Worm (Caenorhabditis elegans) whole organism, L4 larva: ENCODE data around the gene mltn-13.
A peak's percentile ranks its signal among the peaks of the same experiment; 100 is the strongest.

Experiments
- F10B5.3 ChIP-seq: sonication (generic microtip); optimal IDR thresholded peaks from 2 replicates; lab custom pipeline; 2016; ENCODE audit warnings: mild to moderate bottlenecking, missing genetic modification characterization, missing compliant biosample characterization
- F44E2.7 ChIP-seq: fragments of 200-800 bp; sonication (Bioruptor generic); IDR thresholded peaks from 2 replicates; pipeline ENCODE4 v2.1.2; 2022; ENCODE audit warnings: missing genetic modification characterization, missing compliant biosample characterization
- T20F7.1 ChIP-seq: fragments of 200-800 bp; sonication (Bioruptor generic); optimal IDR thresholded peaks from 2 replicates; lab custom pipeline; 2018; ENCODE audit warnings: mild to moderate bottlenecking, missing genetic modification characterization, missing compliant biosample characterization
- T26A8.4 ChIP-seq: fragments of 200-800 bp; sonication (Bioruptor generic); IDR thresholded peaks from 2 replicates; pipeline ENCODE4 v1.3.6; 2022; ENCODE audit warnings: missing genetic modification characterization, missing compliant biosample characterization
- Y5F2A.4 ChIP-seq: fragments of 200-800 bp; sonication (Bioruptor generic); optimal IDR thresholded peaks from 2 replicates; lab custom pipeline; 2018; ENCODE audit warnings: mild to moderate bottlenecking, missing genetic modification characterization, missing compliant biosample characterization
- ZK546.5 ChIP-seq, 2 experiments: sonication (generic microtip); optimal IDR thresholded peaks; 2 replicates each; lab custom pipeline; 2017; ENCODE audit warnings: missing biosample characterization in 2 of 2, missing genetic modification characterization in 2 of 2
- aha-1 ChIP-seq: fragments of 150-350 bp; peaks from one replicate; lab custom pipeline; 2014; ENCODE audit warnings: missing biosample characterization, missing genetic modification characterization
- ama-1 ChIP-seq: fragments of 150-350 bp; optimal IDR thresholded peaks from 2 replicates; lab custom pipeline; 2014; ENCODE audit warnings: inconsistent platforms, mixed read lengths
- ceh-32 ChIP-seq: sonication (generic microtip); optimal IDR thresholded peaks from 2 replicates; lab custom pipeline; 2016; ENCODE audit warnings: mild to moderate bottlenecking, missing genetic modification characterization, missing compliant biosample characterization; ENCODE audit not compliant: poor library complexity
- ceh-44 ChIP-seq: fragments of 200-800 bp; sonication (Bioruptor generic); IDR thresholded peaks from 2 replicates; pipeline ENCODE4 v1.3.6; 2022; ENCODE audit warnings: missing genetic modification reagents, missing genetic modification characterization, missing compliant biosample characterization
- ctbp-1 ChIP-seq: fragments of 200-800 bp; sonication (Bioruptor generic); IDR thresholded peaks from 2 replicates; pipeline ENCODE4 v1.3.6; 2022; ENCODE audit warnings: missing genetic modification reagents, missing genetic modification characterization, missing compliant biosample characterization
- daf-16 ChIP-seq, 3 experiments: sonication (generic microtip); optimal IDR thresholded peaks; 2 replicates each; lab custom pipeline; 2016 to 2017; ENCODE audit warnings: missing genetic modification characterization in 3 of 3, missing genetic modification reagents in 3 of 3, mild to moderate bottlenecking in 2 of 3, missing compliant biosample characterization in 2 of 3, missing biosample characterization in 1 of 3, moderate library complexity in 1 of 3
- dpl-1 ChIP-seq: fragments of 150-350 bp; optimal IDR thresholded peaks from 2 replicates; lab custom pipeline; 2014; ENCODE audit warnings: missing biosample characterization, missing genetic modification reagents, missing genetic modification characterization
- dve-1 ChIP-seq: sonication (generic microtip); optimal IDR thresholded peaks from 2 replicates; lab custom pipeline; 2017; ENCODE audit warnings: antibody characterized with exemption, mild to moderate bottlenecking, missing genetic modification characterization, missing compliant biosample characterization; ENCODE audit not compliant: insufficient read depth
- hif-1 ChIP-seq, 2 experiments: sonication (generic microtip); optimal IDR thresholded peaks; 2 replicates each; lab custom pipeline; 2016 to 2017; ENCODE audit warnings: missing compliant biosample characterization in 2 of 2, missing genetic modification characterization in 2 of 2, missing genetic modification reagents in 2 of 2, missing genotype in 2 of 2, mild to moderate bottlenecking in 1 of 2
- hlh-11 ChIP-seq: fragments of 200-800 bp; sonication (Bioruptor generic); optimal IDR thresholded peaks from 2 replicates; lab custom pipeline; 2018; ENCODE audit warnings: mild to moderate bottlenecking, missing genetic modification characterization, missing compliant biosample characterization
- hlh-30 ChIP-seq: sonication (generic microtip); optimal IDR thresholded peaks from 2 replicates; lab custom pipeline; 2017; ENCODE audit warnings: antibody characterized with exemption, mild to moderate bottlenecking, missing genetic modification characterization, missing compliant biosample characterization; ENCODE audit not compliant: insufficient read depth
- hmg-1.1 ChIP-seq: fragments of 200-800 bp; sonication (Bioruptor generic); IDR thresholded peaks from 2 replicates; pipeline ENCODE4 v1.3.6; 2022; ENCODE audit warnings: missing genetic modification reagents, missing genetic modification characterization, missing compliant biosample characterization
- lim-7 ChIP-seq: fragments of 200-800 bp; sonication (Bioruptor generic); IDR thresholded peaks from 2 replicates; pipeline ENCODE4 v1.3.6; 2022; ENCODE audit warnings: missing genetic modification characterization, missing compliant biosample characterization
- lin-15B ChIP-seq: fragments of 150-350 bp; sonication (generic microtip); optimal IDR thresholded peaks from 3 replicates; lab custom pipeline; 2014; ENCODE audit warnings: missing biosample characterization, missing genetic modification characterization
- lin-29 ChIP-seq: fragments of 200-800 bp; sonication (Bioruptor generic); IDR thresholded peaks from 2 replicates; pipeline ENCODE4 v1.3.6; 2022; ENCODE audit warnings: missing genetic modification reagents, missing genetic modification characterization, missing compliant biosample characterization
- lin-38 ChIP-seq: fragments of 200-800 bp; sonication (Bioruptor generic); IDR thresholded peaks from 2 replicates; pipeline ENCODE4 v1.3.6; 2022; ENCODE audit warnings: missing genetic modification reagents, missing genetic modification characterization, missing compliant biosample characterization
- lir-3 ChIP-seq: sonication (generic microtip); optimal IDR thresholded peaks from 2 replicates; lab custom pipeline; 2016; ENCODE audit warnings: mild to moderate bottlenecking, missing genetic modification characterization, missing compliant biosample characterization
- lsy-2 ChIP-seq, 2 experiments: fragments of 150-350 bp in 1 of 2; sonication (generic microtip) in 1 of 2; optimal IDR thresholded peaks; 2 replicates each; lab custom pipeline; 2014 to 2017; ENCODE audit warnings: missing biosample characterization in 2 of 2, missing genetic modification characterization in 2 of 2
- madf-9 ChIP-seq: fragments of 200-800 bp; sonication (Bioruptor generic); conservative IDR thresholded peaks from 2 replicates; pipeline ENCODE4 v1.3.6; 2022; ENCODE audit warnings: missing genetic modification reagents, missing genetic modification characterization, missing compliant biosample characterization
- mdl-1 ChIP-seq, 2 experiments: fragments of 150-350 bp in 1 of 2; sonication (generic microtip) in 1 of 2; optimal IDR thresholded peaks; 2 replicates each; lab custom pipeline; 2014 to 2017; ENCODE audit warnings: missing biosample characterization in 2 of 2, missing genetic modification characterization in 2 of 2
- mdt-29 ChIP-seq: fragments of 200-800 bp; sonication (Bioruptor generic); IDR thresholded peaks from 2 replicates; pipeline ENCODE4 v1.3.6; 2022; ENCODE audit warnings: missing genetic modification reagents, missing genetic modification characterization, missing compliant biosample characterization
- mep-1 ChIP-seq: fragments of 150-350 bp; sonication (generic microtip); optimal IDR thresholded peaks from 3 replicates; lab custom pipeline; 2014; ENCODE audit warnings: missing biosample characterization, missing genetic modification characterization
- mes-2 ChIP-seq: sonication (generic microtip); optimal IDR thresholded peaks from 2 replicates; lab custom pipeline; 2016; ENCODE audit warnings: missing genotype, mild to moderate bottlenecking, missing genetic modification characterization, missing compliant biosample characterization; ENCODE audit not compliant: poor library complexity, severe bottlenecking
- mxl-3 ChIP-seq: fragments of 200-800 bp; sonication (Bioruptor generic); optimal IDR thresholded peaks from 2 replicates; lab custom pipeline; 2018; ENCODE audit warnings: mild to moderate bottlenecking, missing genetic modification characterization, missing compliant biosample characterization
- nhr-28 ChIP-seq: fragments of 150-350 bp; optimal IDR thresholded peaks from 2 replicates; lab custom pipeline; 2014; ENCODE audit warnings: missing biosample characterization, missing genetic modification characterization
- nhr-42 ChIP-seq: fragments of 200-800 bp; sonication (Bioruptor generic); IDR thresholded peaks from 2 replicates; pipeline ENCODE4 v1.3.6; 2022; ENCODE audit warnings: missing genetic modification characterization, missing compliant biosample characterization
- nhr-48 ChIP-seq: sonication (generic microtip); optimal IDR thresholded peaks from 2 replicates; lab custom pipeline; 2016; ENCODE audit warnings: mild to moderate bottlenecking, missing genetic modification characterization, missing compliant biosample characterization
- nhr-76 ChIP-seq: fragments of 150-350 bp; optimal IDR thresholded peaks from 2 replicates; lab custom pipeline; 2014; ENCODE audit warnings: missing biosample characterization, missing genetic modification characterization
- nhr-77 ChIP-seq: fragments of 150-350 bp; optimal IDR thresholded peaks from 2 replicates; lab custom pipeline; 2014; ENCODE audit warnings: missing biosample characterization, missing genetic modification characterization
- pha-4 ChIP-seq, 2 experiments: fragments of 150-350 bp in 1 of 2; fragments of 200-800 bp in 1 of 2; sonication (Bioruptor generic) in 1 of 2; IDR thresholded peaks in 1 of 2; optimal IDR thresholded peaks in 1 of 2; 2 replicates each; pipeline versions ENCODE4 v1.3.6 to Lab custom; 2014 to 2022; ENCODE audit warnings: missing genetic modification characterization in 2 of 2, missing genetic modification reagents in 2 of 2, missing biosample characterization in 1 of 2, missing compliant biosample characterization in 1 of 2
- php-3 ChIP-seq: fragments of 200-800 bp; sonication (Bioruptor generic); IDR thresholded peaks from 2 replicates; pipeline ENCODE4 v1.3.6; 2022; ENCODE audit warnings: missing genetic modification reagents, missing genetic modification characterization, missing compliant biosample characterization
- pqm-1 ChIP-seq: sonication (generic microtip); optimal IDR thresholded peaks from 2 replicates; lab custom pipeline; 2017; ENCODE audit warnings: missing biosample characterization, missing genetic modification characterization
- rbr-2 ChIP-seq: sonication (generic microtip); optimal IDR thresholded peaks from 2 replicates; lab custom pipeline; 2016; ENCODE audit warnings: missing genotype, missing genetic modification characterization, missing compliant biosample characterization
- sdz-12 ChIP-seq: fragments of 200-800 bp; sonication (Bioruptor generic); optimal IDR thresholded peaks from 2 replicates; lab custom pipeline; 2018; ENCODE audit warnings: mild to moderate bottlenecking, missing genetic modification characterization, missing compliant biosample characterization
- skn-1 ChIP-seq: fragments of 150-350 bp; optimal IDR thresholded peaks from 2 replicates; lab custom pipeline; 2014; ENCODE audit warnings: missing biosample characterization, missing genetic modification characterization
- snpc-1.2 ChIP-seq: fragments of 200-800 bp; sonication (Bioruptor generic); IDR thresholded peaks from 2 replicates; pipeline ENCODE4 v1.3.6; 2022; ENCODE audit warnings: missing genetic modification reagents, missing genetic modification characterization, missing compliant biosample characterization
- snpc-4 ChIP-seq: fragments of 150-350 bp; optimal IDR thresholded peaks from 2 replicates; lab custom pipeline; 2014; ENCODE audit warnings: missing biosample characterization, missing genetic modification characterization
- tra-1 ChIP-seq: fragments of 200-800 bp; sonication (Bioruptor generic); IDR thresholded peaks from 2 replicates; pipeline ENCODE4 v1.3.6; 2022; ENCODE audit warnings: missing genetic modification reagents, missing genetic modification characterization, missing compliant biosample characterization
- unc-39 ChIP-seq: sonication (generic microtip); optimal IDR thresholded peaks from 2 replicates; lab custom pipeline; 2017; ENCODE audit warnings: missing biosample characterization, missing genetic modification characterization
- vab-7 ChIP-seq: fragments of 200-800 bp; sonication (Bioruptor generic); IDR thresholded peaks from 2 replicates; pipeline ENCODE4 v1.3.6; 2022; ENCODE audit warnings: missing genetic modification reagents, missing genetic modification characterization, missing compliant biosample characterization
- zag-1 ChIP-seq: fragments of 150-350 bp; optimal IDR thresholded peaks from 2 replicates; lab custom pipeline; 2014; ENCODE audit warnings: missing biosample characterization, missing genetic modification characterization
- zfp-3 ChIP-seq: fragments of 200-800 bp; sonication (Bioruptor generic); conservative IDR thresholded peaks from 2 replicates; pipeline ENCODE4 v1.3.6; 2022; ENCODE audit warnings: missing genetic modification reagents, missing genetic modification characterization, missing compliant biosample characterization
- zip-11 ChIP-seq: fragments of 200-800 bp; sonication (Bioruptor generic); IDR thresholded peaks from 2 replicates; pipeline ENCODE4 v1.3.6; 2022; ENCODE audit warnings: missing genetic modification characterization, missing compliant biosample characterization
- ztf-7 ChIP-seq: fragments of 150-350 bp; optimal IDR thresholded peaks from 2 replicates; lab custom pipeline; 2014; ENCODE audit warnings: missing biosample characterization, missing genetic modification characterization

The mltn-13 gene

DNA sequence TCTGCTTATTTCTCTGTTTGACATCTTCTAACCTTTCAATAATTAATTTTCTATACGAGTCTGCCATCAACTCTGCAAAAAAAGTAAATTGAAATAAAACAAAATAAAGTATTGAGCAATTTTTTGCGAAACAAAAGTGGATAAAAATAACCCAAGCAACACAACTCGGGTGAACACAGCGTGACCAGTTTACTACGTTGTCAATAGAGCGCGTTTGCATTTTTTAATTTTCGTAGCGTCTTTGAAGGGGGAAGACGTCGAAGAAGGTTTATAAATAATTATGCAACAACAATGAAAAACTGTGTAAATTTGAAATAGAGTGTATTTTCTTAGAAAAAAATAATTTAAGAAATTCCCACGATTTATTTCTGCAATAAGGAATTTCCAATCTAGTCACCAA, 14.2 kb upstream of the mltn-13 start, which contains the start of gene atg-16.1:
atg-16.1 (minus strand) TSS at position 76 of the 400 bp plus-strand sequence.
- TF ChIP-seq nhr-48 (tag; lab: Kevin White, UChicago) (no peak), T26A8.4 (no peak), aha-1 (tag; lab: Kevin White, UChicago) (peak; percentile 49), tra-1 (no peak), dpl-1 (peak; percentile 45), ztf-7 (tag; lab: Kevin White, UChicago) (peak; percentile 3), Y5F2A.4 (GFP tag; lab: Kevin White, UChicago) (no peak), pqm-1 (tag; lab: Kevin White, UChicago) (peak; percentile 7), zfp-3 (GFP tag; lab: Robert Waterston, UW) (no peak), lsy-2 (tag; optimal IDR thresholded peaks at IDR 0.05; lab: Kevin White, UChicago) (peak in 1 of 2 experiments; percentile 80), lin-15B (no peak), lin-29 (GFP tag; lab: Robert Waterston, UW) (no peak), pha-4 (GFP tag; IDR thresholded peaks at IDR 0.05; lab: Robert Waterston, UW) (no peak), pha-4 (tag; optimal IDR thresholded peaks at IDR 0.05; lab: Kevin White, UChicago) (peak; percentile 54), php-3 (GFP tag; lab: Robert Waterston, UW) (no peak), F10B5.3 (tag; lab: Kevin White, UChicago) (no peak), daf-16 (GFP tag; optimal IDR thresholded peaks at IDR 0.05; lab: Kevin White, UChicago) (no peak), daf-16 (tag; optimal IDR thresholded peaks at IDR 0.05; lab: Kevin White, UChicago) (peak; percentile 47), nhr-28 (peak; percentile 87), ceh-44 (GFP tag; lab: Robert Waterston, UW) (no peak), skn-1 (no peak), sdz-12 (GFP tag; lab: Kevin White, UChicago) (no peak), lim-7 (GFP tag; lab: Robert Waterston, UW) (no peak), rbr-2 (tag; lab: Kevin White, UChicago) (peak; percentile 52), lin-38 (GFP tag; lab: Robert Waterston, UW) (peak; percentile 95), T20F7.1 (GFP tag; lab: Kevin White, UChicago) (peak; percentile 73), hlh-11 (peak; percentile 29), nhr-77 (tag; lab: Kevin White, UChicago) (peak; percentile 13), hlh-30 (peak; percentile 93), dve-1 (tag; lab: Kevin White, UChicago) (peak; percentile 70), zip-11 (no peak), snpc-1.2 (GFP tag; lab: Robert Waterston, UW) (no peak), nhr-76 (no peak), ctbp-1 (GFP tag; lab: Robert Waterston, UW) (no peak), hmg-1.1 (GFP tag; lab: Robert Waterston, UW) (peak; percentile 33; the same call in 1 of the 2 replicates), hif-1 (tag; optimal IDR thresholded peaks at IDR 0.05; lab: Kevin White, UChicago) (no peak), unc-39 (tag; lab: Kevin White, UChicago) (no peak), mes-2 (tag; lab: Kevin White, UChicago) (peak; percentile 75), zag-1 (no peak), lir-3 (tag; lab: Kevin White, UChicago) (no peak), vab-7 (GFP tag; lab: Robert Waterston, UW) (no peak), F44E2.7 (GFP tag; lab: Robert Waterston, UW) (no peak), nhr-42 (GFP tag; lab: Robert Waterston, UW) (no peak), snpc-4 (tag; lab: Kevin White, UChicago) (no peak), mdl-1 (tag; optimal IDR thresholded peaks at IDR 0.05; lab: Kevin White, UChicago) (peak in 1 of 2 experiments; percentile 59), ama-1 (lab: Kevin White, UChicago) (no peak), mdt-29 (GFP tag; lab: Robert Waterston, UW) (no peak), mep-1 (peak; percentile 67), ZK546.5 (tag; optimal IDR thresholded peaks at IDR 0.05; lab: Kevin White, UChicago) (no peak), mxl-3 (GFP tag; lab: Kevin White, UChicago) (peak; percentile 29), ceh-32 (tag; lab: Kevin White, UChicago) (no peak), madf-9 (no peak)
